Fruit fly (Drosophila melanogaster) whole organism, embryonic: ENCODE data around the gene CG4338.

Experiments
- Aef1 ChIP-seq: fragments of 200-800 bp; sonication (Bioruptor generic); IDR thresholded peaks from 3 replicates; pipeline ENCODE4 v1.3.6; 2022; ENCODE audit warnings: missing biosample characterization, missing genetic modification characterization
- CG10209 ChIP-seq: fragments of 200-800 bp; sonication (Bioruptor generic); optimal IDR thresholded peaks from 3 replicates; lab custom pipeline; 2017; ENCODE audit warnings: missing biosample characterization, mild to moderate bottlenecking, missing genetic modification characterization, missing genetic modification reagents
- CG10321 ChIP-seq: fragments of 200-800 bp; sonication (Bioruptor generic); IDR thresholded peaks from 2 replicates; pipeline ENCODE4 v1.3.6; 2022; ENCODE audit warnings: missing biosample characterization, missing genetic modification characterization
- CG10565 ChIP-seq: fragments of 200-800 bp; sonication (Bioruptor generic); optimal IDR thresholded peaks from 3 replicates; lab custom pipeline; 2016; ENCODE audit warnings: missing biosample characterization, mild to moderate bottlenecking, missing genetic modification characterization
- CG11085 ChIP-seq: fragments of 200-800 bp; sonication (Bioruptor generic); IDR thresholded peaks from 2 replicates; pipeline ENCODE4 v1.3.6; 2022; ENCODE audit warnings: missing biosample characterization, missing genetic modification characterization
- CG11695 ChIP-seq: fragments of 200-800 bp; sonication (Bioruptor generic); IDR thresholded peaks from 3 replicates; pipeline ENCODE4 v1.3.6; 2022; ENCODE audit warnings: missing biosample characterization, missing genetic modification characterization
- CG1233 ChIP-seq: fragments of 200-800 bp; sonication (Bioruptor generic); optimal IDR thresholded peaks from 4 replicates; lab custom pipeline; 2018; ENCODE audit warnings: missing biosample characterization, mild to moderate bottlenecking, missing genetic modification characterization
- CG12659 ChIP-seq: fragments of 200-800 bp; sonication (Bioruptor generic); optimal IDR thresholded peaks from 3 replicates; lab custom pipeline; 2017; ENCODE audit warnings: mild to moderate bottlenecking, missing biosample characterization, missing genetic modification reagents, missing genetic modification characterization
- CG16863 ChIP-seq: fragments of 200-800 bp; sonication (Bioruptor generic); optimal IDR thresholded peaks from 3 replicates; lab custom pipeline; 2016; ENCODE audit warnings: missing biosample characterization, missing genetic modification characterization
- CG17361 ChIP-seq: fragments of 200-800 bp; sonication (Bioruptor generic); IDR thresholded peaks from 3 replicates; pipeline ENCODE4 v1.3.6; 2022; ENCODE audit warnings: missing biosample characterization, missing genetic modification characterization
- CG17385 ChIP-seq: fragments of 200-800 bp; sonication (Bioruptor generic); optimal IDR thresholded peaks from 3 replicates; lab custom pipeline; 2018; ENCODE audit warnings: missing biosample characterization, mild to moderate bottlenecking, missing genetic modification characterization
- CG17568 ChIP-seq: fragments of 200-800 bp; sonication (Bioruptor generic); optimal IDR thresholded peaks from 2 replicates; lab custom pipeline; 2018; ENCODE audit warnings: missing biosample characterization, mild to moderate bottlenecking, missing genetic modification characterization, moderate library complexity
- CG17802 ChIP-seq: fragments of 200-800 bp; sonication (Bioruptor generic); optimal IDR thresholded peaks from 2 replicates; lab custom pipeline; 2018; ENCODE audit warnings: missing biosample characterization, mild to moderate bottlenecking, missing genetic modification characterization, moderate library complexity
- CG18476 ChIP-seq: fragments of 200-800 bp; sonication (Bioruptor generic); optimal IDR thresholded peaks from 2 replicates; lab custom pipeline; 2016; ENCODE audit warnings: missing biosample characterization, mild to moderate bottlenecking, missing genetic modification characterization
- CG2678 ChIP-seq: fragments of 200-800 bp; sonication (Bioruptor generic); optimal IDR thresholded peaks from 3 replicates; lab custom pipeline; 2019; ENCODE audit warnings: missing biosample characterization, mild to moderate bottlenecking, missing genetic modification characterization, moderate library complexity
- CG2875 ChIP-seq: fragments of 200-800 bp; sonication (Bioruptor generic); optimal IDR thresholded peaks from 2 replicates; lab custom pipeline; 2017; ENCODE audit warnings: missing biosample characterization, mild to moderate bottlenecking, missing genetic modification characterization, missing genetic modification reagents
- CG32532 ChIP-seq: fragments of 200-800 bp; sonication (Bioruptor generic); IDR thresholded peaks from 2 replicates; pipeline ENCODE4 v1.3.6; 2022; ENCODE audit warnings: missing biosample characterization, missing genetic modification characterization
- CG3407 ChIP-seq: fragments of 200-800 bp; sonication (Bioruptor generic); optimal IDR thresholded peaks from 2 replicates; lab custom pipeline; 2018; ENCODE audit warnings: missing biosample characterization, mild to moderate bottlenecking, missing genetic modification characterization
- CG34376 ChIP-seq: fragments of 200-800 bp; sonication (Bioruptor generic); optimal IDR thresholded peaks from 2 replicates; lab custom pipeline; 2018; ENCODE audit warnings: missing biosample characterization, mild to moderate bottlenecking, missing genetic modification characterization
- CG4328 ChIP-seq: fragments of 200-800 bp; sonication (Bioruptor generic); optimal IDR thresholded peaks from 3 replicates; lab custom pipeline; 2017; ENCODE audit warnings: missing biosample characterization, missing genetic modification reagents, missing genetic modification characterization
- CG5180 ChIP-seq: fragments of 200-800 bp; sonication (Bioruptor generic); optimal IDR thresholded peaks from 3 replicates; lab custom pipeline; 2017; ENCODE audit warnings: missing biosample characterization, missing genetic modification characterization, mild to moderate bottlenecking, moderate library complexity, missing genetic modification reagents
- CG6765 ChIP-seq: fragments of 200-800 bp; sonication (Bioruptor generic); optimal IDR thresholded peaks from 3 replicates; lab custom pipeline; 2017; ENCODE audit warnings: missing biosample characterization, mild to moderate bottlenecking, missing genetic modification characterization
- CG9797 ChIP-seq: fragments of 200-800 bp; sonication (Bioruptor generic); optimal IDR thresholded peaks from 3 replicates; lab custom pipeline; 2018; ENCODE audit warnings: missing biosample characterization, mild to moderate bottlenecking, missing genetic modification characterization
- Dek ChIP-seq: fragments of 200-800 bp; sonication (Bioruptor generic); optimal IDR thresholded peaks from 3 replicates; lab custom pipeline; 2019; ENCODE audit warnings: missing biosample characterization, mild to moderate bottlenecking, missing genetic modification characterization, moderate library complexity
- Dfd ChIP-seq, 2 experiments: fragments of >200 bp; optimal IDR thresholded peaks; 2 replicates each; lab custom pipeline; 2017; ENCODE audit warnings: missing biosample characterization in 2 of 2, missing genetic modification characterization in 2 of 2
- HLH4C ChIP-seq: fragments of 200-800 bp; sonication (Bioruptor generic); IDR thresholded peaks from 3 replicates; pipeline ENCODE4 v1.3.6; 2022; ENCODE audit warnings: missing biosample characterization, missing genetic modification characterization; ENCODE audit not compliant: partially characterized antibody
- Kr ChIP-seq: fragments of 200-800 bp; sonication (Bioruptor generic); optimal IDR thresholded peaks from 2 replicates; lab custom pipeline; 2017; ENCODE audit warnings: missing biosample characterization, mild to moderate bottlenecking, missing genetic modification characterization
- Sry-β ChIP-seq: fragments of 200-800 bp; sonication (Bioruptor generic); optimal IDR thresholded peaks from 2 replicates; lab custom pipeline; 2018; ENCODE audit warnings: missing biosample characterization, mild to moderate bottlenecking, missing genetic modification characterization, moderate library complexity
- Taf1 ChIP-seq: fragments of 200-800 bp; sonication (Bioruptor generic); IDR thresholded peaks from 2 replicates; pipeline ENCODE4 v1.3.6; 2022; ENCODE audit warnings: missing biosample characterization, missing genetic modification characterization
- ase ChIP-seq: fragments of 200-800 bp; sonication (Bioruptor generic); IDR thresholded peaks from 3 replicates; pipeline ENCODE4 v1.3.6; 2022; ENCODE audit warnings: missing biosample characterization, missing genetic modification characterization
- bigmax ChIP-seq: fragments of 200-800 bp; sonication (Bioruptor generic); optimal IDR thresholded peaks from 2 replicates; lab custom pipeline; 2018; ENCODE audit warnings: missing biosample characterization, mild to moderate bottlenecking, missing genetic modification characterization
- bsh ChIP-seq, 2 experiments: fragments of 200-800 bp; sonication (Bioruptor generic); optimal IDR thresholded peaks; 2 replicates each; lab custom pipeline; 2017 to 2018; ENCODE audit warnings: mild to moderate bottlenecking in 2 of 2, missing biosample characterization in 2 of 2, missing genetic modification characterization in 2 of 2, moderate library complexity in 1 of 2
- chm ChIP-seq: fragments of 200-800 bp; sonication (Bioruptor generic); IDR thresholded peaks from 2 replicates; pipeline ENCODE4 v1.3.6; 2022; ENCODE audit warnings: missing biosample characterization, missing genetic modification characterization
- danr ChIP-seq: fragments of 200-800 bp; sonication (Bioruptor generic); IDR thresholded peaks from 2 replicates; pipeline ENCODE4 v1.3.6; 2022; ENCODE audit warnings: missing biosample characterization, missing genetic modification characterization
- disco-r ChIP-seq: fragments of 200-800 bp; sonication (Bioruptor generic); optimal IDR thresholded peaks from 2 replicates; lab custom pipeline; 2016; ENCODE audit warnings: missing biosample characterization, missing genetic modification characterization
- dpn ChIP-seq, 2 experiments: fragments of 200-800 bp; sonication (Bioruptor generic); optimal IDR thresholded peaks; 3 replicates each; lab custom pipeline; 2016; ENCODE audit warnings: missing biosample characterization in 2 of 2, missing genetic modification characterization in 2 of 2
- esg ChIP-seq: fragments of 200-800 bp; sonication (Bioruptor generic); conservative IDR thresholded peaks from 2 replicates; pipeline ENCODE4 v1.3.6; 2022; ENCODE audit warnings: missing biosample characterization, missing genetic modification characterization
- kah ChIP-seq: fragments of 200-800 bp; sonication (Bioruptor generic); optimal IDR thresholded peaks from 2 replicates; lab custom pipeline; 2018; ENCODE audit warnings: missing biosample characterization, mild to moderate bottlenecking, missing genetic modification characterization
- lov ChIP-seq, 2 experiments: fragments of 200-800 bp in 1 of 2; fragments of >200 bp in 1 of 2; sonication (Bioruptor generic) in 1 of 2; IDR thresholded peaks in 1 of 2; optimal IDR thresholded peaks in 1 of 2; 2 replicates in 1 of 2; 3 replicates in 1 of 2; pipeline versions ENCODE4 v1.3.6 to Lab custom; 2017 to 2022; ENCODE audit warnings: missing biosample characterization in 1 of 2, missing genetic modification characterization in 1 of 2
- luna ChIP-seq: fragments of 200-800 bp; sonication (Bioruptor generic); optimal IDR thresholded peaks from 2 replicates; lab custom pipeline; 2016; ENCODE audit warnings: missing biosample characterization, missing genetic modification characterization
- mam ChIP-seq: fragments of 200-800 bp; sonication (Bioruptor generic); optimal IDR thresholded peaks from 3 replicates; lab custom pipeline; 2016; ENCODE audit warnings: missing biosample characterization, missing genetic modification characterization
- mirr ChIP-seq: fragments of 200-800 bp; sonication (Bioruptor generic); optimal IDR thresholded peaks from 3 replicates; lab custom pipeline; 2018; ENCODE audit warnings: missing biosample characterization, mild to moderate bottlenecking, missing genetic modification characterization
- pb ChIP-seq: fragments of 200-800 bp; sonication (Bioruptor generic); optimal IDR thresholded peaks from 3 replicates; lab custom pipeline; 2016; ENCODE audit warnings: missing biosample characterization, missing genetic modification characterization
- peb ChIP-seq: fragments of 200-800 bp; sonication (Bioruptor generic); IDR thresholded peaks from 2 replicates; pipeline ENCODE4 v1.3.6; 2022; ENCODE audit warnings: missing biosample characterization, missing genetic modification characterization
- pnt ChIP-seq: fragments of 200-800 bp; sonication (Bioruptor generic); optimal IDR thresholded peaks from 3 replicates; lab custom pipeline; 2016; ENCODE audit warnings: missing biosample characterization, missing genetic modification characterization
- pum ChIP-seq: fragments of 200-800 bp; sonication (Bioruptor generic); optimal IDR thresholded peaks from 2 replicates; lab custom pipeline; 2016; ENCODE audit warnings: missing biosample characterization, missing genetic modification characterization
- slou ChIP-seq: fragments of 200-800 bp; sonication (Bioruptor generic); optimal IDR thresholded peaks from 3 replicates; lab custom pipeline; 2016; ENCODE audit warnings: missing biosample characterization, missing genetic modification characterization
- tna ChIP-seq: fragments of 200-800 bp; sonication (Bioruptor generic); IDR thresholded peaks from 2 replicates; pipeline ENCODE4 v1.3.6; 2022; ENCODE audit warnings: missing biosample characterization, missing genetic modification characterization; ENCODE audit not compliant: partially characterized antibody
- wek ChIP-seq: fragments of 200-800 bp; sonication (Bioruptor generic); optimal IDR thresholded peaks from 3 replicates; lab custom pipeline; 2018; ENCODE audit warnings: missing biosample characterization, mild to moderate bottlenecking, missing genetic modification characterization, moderate library complexity
- wor ChIP-seq: fragments of 200-800 bp; sonication (Bioruptor generic); IDR thresholded peaks from 2 replicates; pipeline ENCODE4 v1.3.6; 2022; ENCODE audit warnings: missing biosample characterization, missing genetic modification characterization

Gene CG4338

dm6 chr3R:15275158-15275623 lies at the start of gene CG4338, which contains the start of gene Cp190 (continued):
- TF ChIP-seq luna (GFP tag; lab: Kevin White, UChicago) = peak; percentile 65
- TF ChIP-seq CG16863 (GFP tag; lab: Kevin White, UChicago) = peak; percentile 90
- peak; percentile 91 for TF ChIP-seq Taf1 (GFP tag; lab: Robert Waterston, UW)
- TF ChIP-seq CG4328 (GFP tag; lab: Kevin White, UChicago) = peak; percentile 98
- TF ChIP-seq mam (GFP tag; lab: Kevin White, UChicago) = peak; percentile 93
- TF ChIP-seq CG3407 (GFP tag; lab: Kevin White, UChicago) = peak; percentile 96
- TF ChIP-seq mirr (GFP tag; lab: Kevin White, UChicago) = peak; percentile 97
- TF ChIP-seq bsh (GFP tag; optimal IDR thresholded peaks at IDR 0.05; lab: Kevin White, UChicago) = peak; percentile 87 to 98
- peak; percentile 72 for TF ChIP-seq pb (GFP tag; lab: Kevin White, UChicago)
- peak; percentile 86 for TF ChIP-seq wek (GFP tag; lab: Kevin White, UChicago)
- TF ChIP-seq slou (GFP tag; lab: Kevin White, UChicago) = peak; percentile 91
- TF ChIP-seq kah (GFP tag; lab: Kevin White, UChicago) = peak; percentile 95
- TF ChIP-seq CG17385 (GFP tag; lab: Kevin White, UChicago) = peak; percentile 97
- peak; percentile 98 for TF ChIP-seq CG34376 (GFP tag; lab: Kevin White, UChicago)
- peak; percentile 93 for TF ChIP-seq Aef1
- peak; percentile 98 for TF ChIP-seq esg
- peak; percentile 95 for TF ChIP-seq wor (GFP tag; lab: Robert Waterston, UW)
- peak; percentile 98 for TF ChIP-seq CG1233 (GFP tag; lab: Kevin White, UChicago)
- no peak for TF ChIP-seq lov (optimal IDR thresholded peaks at IDR 0.05; lab: Kevin White, UChicago)
- TF ChIP-seq lov (GFP tag; IDR thresholded peaks at IDR 0.05; lab: Robert Waterston, UW) = peak; percentile 94
- peak; percentile 98 for TF ChIP-seq CG32532 (GFP tag; lab: Robert Waterston, UW)
- TF ChIP-seq CG10209 (GFP tag; lab: Kevin White, UChicago) = peak; percentile 98
- peak; percentile 72 for TF ChIP-seq bigmax (GFP tag; lab: Kevin White, UChicago)
- peak; percentile 94 to 98 for TF ChIP-seq dpn (GFP tag; optimal IDR thresholded peaks at IDR 0.05; lab: Kevin White, UChicago)
- TF ChIP-seq Dfd (GFP tag; optimal IDR thresholded peaks at IDR 0.05; lab: Kevin White, UChicago) = no peak
- peak; percentile 98 for TF ChIP-seq CG18476 (GFP tag; lab: Kevin White, UChicago)
- peak; percentile 93 for TF ChIP-seq peb (GFP tag; lab: Robert Waterston, UW)
- peak; percentile 89 for TF ChIP-seq CG5180
- TF ChIP-seq CG11085 (GFP tag; lab: Robert Waterston, UW) = peak; percentile 92
- peak; percentile 94 for TF ChIP-seq CG2875 (GFP tag; lab: Kevin White, UChicago)
- TF ChIP-seq CG10565 (GFP tag; lab: Kevin White, UChicago) = peak; percentile 61
- peak; percentile 19 for TF ChIP-seq Kr (GFP tag; lab: Kevin White, UChicago)
- peak; percentile 86 for TF ChIP-seq CG17802 (tag; lab: Kevin White, UChicago)
- TF ChIP-seq CG6765 = peak; percentile 96
- peak; percentile 49 for TF ChIP-seq tna
- peak; percentile 75 for TF ChIP-seq Sry-β (GFP tag; lab: Kevin White, UChicago)
- peak; percentile 99 for TF ChIP-seq CG2678 (tag; lab: Kevin White, UChicago)
- TF ChIP-seq pnt (GFP tag; lab: Kevin White, UChicago) = peak; percentile 83
- peak; percentile 88 for TF ChIP-seq disco-r (GFP tag; lab: Kevin White, UChicago)
- peak; percentile 98 for TF ChIP-seq Dek (tag; lab: Kevin White, UChicago)
- TF ChIP-seq chm (GFP tag; lab: Robert Waterston, UW) = peak; percentile 93
- TF ChIP-seq CG11695 (GFP tag; lab: Robert Waterston, UW) = peak; percentile 97
- TF ChIP-seq CG10321 = peak; percentile 80
- TF ChIP-seq danr (GFP tag; lab: Robert Waterston, UW) = peak; percentile 96
- TF ChIP-seq CG9797 (GFP tag; lab: Kevin White, UChicago) = peak; percentile 71
- TF ChIP-seq HLH4C (GFP tag; lab: Robert Waterston, UW) = peak; percentile 74
- TF ChIP-seq CG12659 = peak; percentile 99
- TF ChIP-seq pum = peak; percentile 91
- peak; percentile 99 for TF ChIP-seq CG17361 (GFP tag; lab: Robert Waterston, UW)
- TF ChIP-seq ase (GFP tag; lab: Robert Waterston, UW) = peak; percentile 90
- TF ChIP-seq CG17568 (GFP tag; lab: Kevin White, UChicago) = peak; percentile 94
